Fruit fly (Drosophila melanogaster): ENCODE data around the gene rdgA.

The rdgA gene

dm6 chrX:9042457-9043045 lies 135.7 kb downstream of the rdgA start (continued):
- TF ChIP-seq vfl (GFP tag; optimal IDR thresholded peaks at IDR 0.05), result no peak
- no peak for TF ChIP-seq CG7271 (tag; optimal IDR thresholded peaks at IDR 0.05)
- no peak for TF ChIP-seq CG8281 (tag; optimal IDR thresholded peaks at IDR 0.05)
- no peak for TF ChIP-seq ash1 (GFP tag; optimal IDR thresholded peaks at IDR 0.05)
- TF ChIP-seq ci (GFP tag; IDR thresholded peaks at IDR 0.05), result peak; percentile 61; the same call in 2 of the 3 replicates
- TF ChIP-seq CG17361 (GFP tag; IDR thresholded peaks at IDR 0.05), result no peak
- no peak for TF ChIP-seq Hr78 (GFP tag; optimal IDR thresholded peaks at IDR 0.05)
- TF ChIP-seq ranshi (GFP tag; IDR thresholded peaks at IDR 0.05), result no peak
- TF ChIP-seq Abd-B (GFP tag; optimal IDR thresholded peaks at IDR 0.05), result no peak
- no peak for TF ChIP-seq CG10543 (GFP tag; optimal IDR thresholded peaks at IDR 0.05)
- no peak for TF ChIP-seq CHES-1-like (GFP tag; optimal IDR thresholded peaks at IDR 0.05)
- TF ChIP-seq inv (GFP tag; IDR thresholded peaks at IDR 0.05; ENCODE audit: partially characterized antibody), result no peak
- TF ChIP-seq Fer1 (GFP tag; optimal IDR thresholded peaks at IDR 0.05), result no peak
- peak; percentile 12 for TF ChIP-seq Antp (GFP tag; optimal IDR thresholded peaks at IDR 0.05)
- TF ChIP-seq fru (optimal IDR thresholded peaks at IDR 0.05), result no peak
- no peak for TF ChIP-seq CG2199 (GFP tag; IDR thresholded peaks at IDR 0.05)
- TF ChIP-seq p53 (GFP tag; optimal IDR thresholded peaks at IDR 0.05), result no peak
- TF ChIP-seq Mes4 (GFP tag; optimal IDR thresholded peaks at IDR 0.05), result no peak
- no peak for TF ChIP-seq trem (tag; optimal IDR thresholded peaks at IDR 0.05)
- no peak for TF ChIP-seq CG12744 (GFP tag; optimal IDR thresholded peaks at IDR 0.05)
- no peak for TF ChIP-seq CG11456 (GFP tag; IDR thresholded peaks at IDR 0.05)
- TF ChIP-seq CG10654 (GFP tag; optimal IDR thresholded peaks at IDR 0.05), result no peak
- peak; percentile 32; the same call in 1 of the 2 replicates for TF ChIP-seq slbo (GFP tag; IDR thresholded peaks at IDR 0.05)
- no peak for TF ChIP-seq CG12219 (GFP tag; optimal IDR thresholded peaks at IDR 0.05)
- peak; percentile 40 for TF ChIP-seq Drgx (GFP tag; IDR thresholded peaks at IDR 0.05)
- no peak for TF ChIP-seq dysf (GFP tag; IDR thresholded peaks at IDR 0.05)
- no peak for TF ChIP-seq CG4424 (GFP tag; optimal IDR thresholded peaks at IDR 0.05)
- TF ChIP-seq Meics (GFP tag; optimal IDR thresholded peaks at IDR 0.05), result no peak
- TF ChIP-seq Med (GFP tag), result peak; percentile 85
- TF ChIP-seq cad (GFP tag; optimal IDR thresholded peaks at IDR 0.05), result no peak
- peak; percentile 48 for TF ChIP-seq bab2 (GFP tag; optimal IDR thresholded peaks at IDR 0.05)
- TF ChIP-seq CoRest (tag; optimal IDR thresholded peaks at IDR 0.05), result peak; percentile 15
- TF ChIP-seq tin (GFP tag; optimal IDR thresholded peaks at IDR 0.05), result no peak
- no peak for TF ChIP-seq bcd (GFP tag; optimal IDR thresholded peaks at IDR 0.05)
- TF ChIP-seq trh (GFP tag; optimal IDR thresholded peaks at IDR 0.05), result no peak
- 0 out of 2 replicates have a peak, but pooled peaks have one; percentile 33 for TF ChIP-seq Ptx1 (GFP tag; IDR thresholded peaks at IDR 0.05)
- TF ChIP-seq CG4617 (GFP tag; optimal IDR thresholded peaks at IDR 0.05; ENCODE audit: borderline replicate concordance), result no peak
- no peak for TF ChIP-seq crc (GFP tag; optimal IDR thresholded peaks at IDR 0.05)
- no peak for TF ChIP-seq gsb-n (tag; optimal IDR thresholded peaks at IDR 0.05)
- TF ChIP-seq CG4707 (GFP tag; optimal IDR thresholded peaks at IDR 0.05), result no peak
- no peak for TF ChIP-seq bigmax (GFP tag; optimal IDR thresholded peaks at IDR 0.05)
- TF ChIP-seq CG31441 (GFP tag; IDR thresholded peaks at IDR 0.05), result no peak
- no peak for TF ChIP-seq caup (GFP tag; optimal IDR thresholded peaks at IDR 0.05; ENCODE audit: severe bottlenecking)
- TF ChIP-seq YL-1 (GFP tag; optimal IDR thresholded peaks at IDR 0.05), result no peak
- TF ChIP-seq CG12769 (tag; optimal IDR thresholded peaks at IDR 0.05), result no peak
- peak; percentile 9 for TF ChIP-seq Hmr (GFP tag; optimal IDR thresholded peaks at IDR 0.05)
- TF ChIP-seq CG16779 (GFP tag; IDR thresholded peaks at IDR 0.05), result no peak
- no peak for TF ChIP-seq rib (GFP tag; IDR thresholded peaks at IDR 0.05)
- TF ChIP-seq bsh (GFP tag; optimal IDR thresholded peaks at IDR 0.05), result peak in 1 of 2 experiments; percentile 54
- TF ChIP-seq CG4820 (GFP tag; optimal IDR thresholded peaks at IDR 0.05), result no peak
- TF ChIP-seq CG13296 (GFP tag; optimal IDR thresholded peaks at IDR 0.05), result no peak

Measured in whole organism, embryonic.